Worm (Caenorhabditis elegans) whole organism, L4 larva: Measurements from ENCODE around the gene nhr-146.

Experiments
- F37D6.2 ChIP-seq: sonication (generic microtip); optimal IDR thresholded peaks from 2 replicates; lab custom pipeline; 2016; ENCODE audit warnings: mild to moderate bottlenecking, missing genetic modification characterization, missing compliant biosample characterization
- R02D3.7 ChIP-seq: fragments of 150-350 bp; sonication (generic microtip); optimal IDR thresholded peaks from 3 replicates; lab custom pipeline; 2014; ENCODE audit warnings: missing biosample characterization, missing genetic modification characterization
- T26A8.4 ChIP-seq: fragments of 200-800 bp; sonication (Bioruptor generic); IDR thresholded peaks from 2 replicates; pipeline ENCODE4 v1.3.6; 2022; ENCODE audit warnings: missing genetic modification characterization, missing compliant biosample characterization
- Y48G9A.11 ChIP-seq: fragments of 200-800 bp; sonication (Bioruptor generic); IDR thresholded peaks from 2 replicates; pipeline ENCODE4 v1.3.6; 2022; ENCODE audit warnings: missing genetic modification reagents, missing genetic modification characterization, missing compliant biosample characterization
- Y5F2A.4 ChIP-seq: fragments of 200-800 bp; sonication (Bioruptor generic); optimal IDR thresholded peaks from 2 replicates; lab custom pipeline; 2018; ENCODE audit warnings: mild to moderate bottlenecking, missing genetic modification characterization, missing compliant biosample characterization
- aha-1 ChIP-seq: fragments of 150-350 bp; peaks from one replicate; lab custom pipeline; 2014; ENCODE audit warnings: missing biosample characterization, missing genetic modification characterization
- arid-1 ChIP-seq: fragments of 200-800 bp; sonication (Bioruptor generic); conservative IDR thresholded peaks from 2 replicates; pipeline ENCODE4 v1.3.6; 2022; ENCODE audit warnings: missing genetic modification reagents, missing genetic modification characterization, missing compliant biosample characterization
- ceh-20 ChIP-seq: fragments of 200-800 bp; sonication (Bioruptor generic); IDR thresholded peaks from 2 replicates; pipeline ENCODE4 v1.3.6; 2022; ENCODE audit warnings: missing genetic modification reagents, missing genetic modification characterization, missing compliant biosample characterization
- ceh-28 ChIP-seq: fragments of 150-350 bp; optimal IDR thresholded peaks from 2 replicates; lab custom pipeline; 2014; ENCODE audit warnings: missing biosample characterization, missing genetic modification reagents, missing genetic modification characterization
- daf-16 ChIP-seq, 3 experiments: sonication (generic microtip); optimal IDR thresholded peaks; 2 replicates each; lab custom pipeline; 2016 to 2017; ENCODE audit warnings: missing genetic modification characterization in 3 of 3, missing genetic modification reagents in 3 of 3, mild to moderate bottlenecking in 2 of 3, missing compliant biosample characterization in 2 of 3, missing biosample characterization in 1 of 3, moderate library complexity in 1 of 3
- daf-8 ChIP-seq: fragments of 200-800 bp; sonication (Bioruptor generic); IDR thresholded peaks from 2 replicates; pipeline ENCODE4 v1.3.6; 2022; ENCODE audit warnings: missing genetic modification characterization, missing compliant biosample characterization
- dmd-8 ChIP-seq: fragments of 200-800 bp; sonication (Bioruptor generic); IDR thresholded peaks from 2 replicates; pipeline ENCODE4 v1.3.6; 2022; ENCODE audit warnings: missing genetic modification characterization, missing compliant biosample characterization
- dmd-9 ChIP-seq: fragments of 200-800 bp; sonication (Bioruptor generic); IDR thresholded peaks from 2 replicates; pipeline ENCODE4 v1.3.6; 2022; ENCODE audit warnings: missing genetic modification reagents, missing genetic modification characterization, missing compliant biosample characterization
- dve-1 ChIP-seq: sonication (generic microtip); optimal IDR thresholded peaks from 2 replicates; lab custom pipeline; 2017; ENCODE audit warnings: antibody characterized with exemption, mild to moderate bottlenecking, missing genetic modification characterization, missing compliant biosample characterization; ENCODE audit not compliant: insufficient read depth
- egl-43 ChIP-seq: fragments of 200-800 bp; sonication (Bioruptor generic); IDR thresholded peaks from 2 replicates; pipeline ENCODE4 v1.3.6; 2022; ENCODE audit warnings: missing genetic modification reagents, missing genetic modification characterization, missing compliant biosample characterization
- fkh-10 ChIP-seq: fragments of 150-350 bp; optimal IDR thresholded peaks from 2 replicates; lab custom pipeline; 2014; ENCODE audit warnings: missing biosample characterization, missing genetic modification reagents, missing genetic modification characterization
- fos-1 ChIP-seq: fragments of 150-350 bp; optimal IDR thresholded peaks from 2 replicates; lab custom pipeline; 2014; ENCODE audit warnings: missing biosample characterization, missing genetic modification characterization
- hlh-11 ChIP-seq: fragments of 200-800 bp; sonication (Bioruptor generic); optimal IDR thresholded peaks from 2 replicates; lab custom pipeline; 2018; ENCODE audit warnings: mild to moderate bottlenecking, missing genetic modification characterization, missing compliant biosample characterization
- lin-38 ChIP-seq: fragments of 200-800 bp; sonication (Bioruptor generic); IDR thresholded peaks from 2 replicates; pipeline ENCODE4 v1.3.6; 2022; ENCODE audit warnings: missing genetic modification reagents, missing genetic modification characterization, missing compliant biosample characterization
- lin-39 ChIP-seq: fragments of 150-350 bp; optimal IDR thresholded peaks from 2 replicates; lab custom pipeline; 2014; ENCODE audit warnings: missing biosample characterization, missing genetic modification reagents, missing genetic modification characterization
- madf-5 ChIP-seq, 2 experiments: fragments of 200-800 bp; sonication (Bioruptor generic); IDR thresholded peaks; 2 replicates each; pipeline ENCODE4 v1.3.6; 2022; ENCODE audit warnings: missing compliant biosample characterization in 2 of 2, missing genetic modification characterization in 2 of 2
- madf-9 ChIP-seq: fragments of 200-800 bp; sonication (Bioruptor generic); conservative IDR thresholded peaks from 2 replicates; pipeline ENCODE4 v1.3.6; 2022; ENCODE audit warnings: missing genetic modification reagents, missing genetic modification characterization, missing compliant biosample characterization
- nhr-10 ChIP-seq: fragments of 150-350 bp; optimal IDR thresholded peaks from 2 replicates; lab custom pipeline; 2014; ENCODE audit warnings: missing biosample characterization, missing genetic modification characterization
- nhr-11 ChIP-seq: fragments of 150-350 bp; optimal IDR thresholded peaks from 2 replicates; lab custom pipeline; 2014; ENCODE audit warnings: missing biosample characterization, missing genetic modification characterization
- nhr-237 ChIP-seq: sonication (generic microtip); optimal IDR thresholded peaks from 2 replicates; lab custom pipeline; 2017; ENCODE audit warnings: missing biosample characterization, missing genetic modification characterization
- nhr-48 ChIP-seq: sonication (generic microtip); optimal IDR thresholded peaks from 2 replicates; lab custom pipeline; 2016; ENCODE audit warnings: mild to moderate bottlenecking, missing genetic modification characterization, missing compliant biosample characterization
- rbr-2 ChIP-seq: sonication (generic microtip); optimal IDR thresholded peaks from 2 replicates; lab custom pipeline; 2016; ENCODE audit warnings: missing genotype, missing genetic modification characterization, missing compliant biosample characterization
- sdz-12 ChIP-seq: fragments of 200-800 bp; sonication (Bioruptor generic); optimal IDR thresholded peaks from 2 replicates; lab custom pipeline; 2018; ENCODE audit warnings: mild to moderate bottlenecking, missing genetic modification characterization, missing compliant biosample characterization
- spr-3 ChIP-seq: fragments of 200-800 bp; sonication (Bioruptor generic); optimal IDR thresholded peaks from 2 replicates; lab custom pipeline; 2018; ENCODE audit warnings: mild to moderate bottlenecking, missing genetic modification characterization, missing compliant biosample characterization
- unc-62 ChIP-seq, 3 experiments: fragments of 150-350 bp in 1 of 3; sonication (generic microtip); optimal IDR thresholded peaks in 2 of 3; peaks in 1 of 3; 1 replicate in 1 of 3; 2 replicates in 2 of 3; lab custom pipeline; 2014 to 2017; ENCODE audit warnings: missing biosample characterization in 3 of 3, missing genetic modification characterization in 3 of 3, missing genetic modification reagents in 3 of 3, missing genotype in 1 of 3
- vab-7 ChIP-seq: fragments of 200-800 bp; sonication (Bioruptor generic); IDR thresholded peaks from 2 replicates; pipeline ENCODE4 v1.3.6; 2022; ENCODE audit warnings: missing genetic modification reagents, missing genetic modification characterization, missing compliant biosample characterization
- zag-1 ChIP-seq: fragments of 150-350 bp; optimal IDR thresholded peaks from 2 replicates; lab custom pipeline; 2014; ENCODE audit warnings: missing biosample characterization, missing genetic modification characterization
- zip-11 ChIP-seq: fragments of 200-800 bp; sonication (Bioruptor generic); IDR thresholded peaks from 2 replicates; pipeline ENCODE4 v1.3.6; 2022; ENCODE audit warnings: missing genetic modification characterization, missing compliant biosample characterization
- ztf-11 ChIP-seq: fragments of 150-350 bp; optimal IDR thresholded peaks from 2 replicates; lab custom pipeline; 2014; ENCODE audit warnings: missing biosample characterization, missing genetic modification characterization

nhr-146 gene

ce11 chrIV:1660735-1661134 lies 34.1 kb downstream of the nhr-146 start:
- TF ChIP-seq spr-3 (GFP tag; lab: Kevin White, UChicago), result no peak
- peak in 1 of 2 experiments; percentile 76 for TF ChIP-seq unc-62 (GFP tag; optimal IDR thresholded peaks at IDR 0.05 in 1 of 2; lab: Kevin White, UChicago)
- TF ChIP-seq unc-62 (tag; optimal IDR thresholded peaks at IDR 0.05; lab: Kevin White, UChicago), result no peak

DNA sequence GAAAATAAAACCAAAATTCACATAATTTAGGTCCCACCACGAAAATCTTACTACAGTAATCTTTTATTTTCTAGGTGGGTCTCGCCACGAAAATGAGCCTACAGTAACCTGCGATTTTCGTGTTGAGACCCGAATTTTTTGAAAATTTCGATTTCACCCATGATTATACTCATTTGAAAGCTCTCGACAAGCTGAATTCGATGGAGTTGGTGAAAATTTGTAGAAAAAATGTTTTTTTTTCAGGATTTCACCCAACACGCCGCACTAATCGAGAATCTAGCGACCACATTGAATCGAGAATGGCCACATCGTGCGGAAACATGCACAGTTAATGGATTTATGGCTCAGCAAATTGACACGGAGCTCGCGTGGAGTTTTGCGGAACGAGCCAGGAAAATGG lies 36.3 kb downstream of the nhr-146 start:
- TF ChIP-seq egl-43, result no peak
- no peak for TF ChIP-seq ceh-20 (GFP tag; lab: Robert Waterston, UW)
- no peak for TF ChIP-seq madf-9 (GFP tag; lab: Robert Waterston, UW)
- no peak for TF ChIP-seq zip-11 (GFP tag; lab: Robert Waterston, UW)
- no peak for TF ChIP-seq T26A8.4 (GFP tag; lab: Robert Waterston, UW)
- no peak for TF ChIP-seq nhr-11 (tag; lab: Kevin White, UChicago)
- TF ChIP-seq Y5F2A.4 (GFP tag; lab: Kevin White, UChicago), result no peak
- no peak for TF ChIP-seq nhr-237 (tag; lab: Kevin White, UChicago)
- TF ChIP-seq madf-5 (GFP tag; IDR thresholded peaks at IDR 0.05; lab: Robert Waterston, UW), result no peak
- no peak for TF ChIP-seq rbr-2 (tag; lab: Kevin White, UChicago)
- TF ChIP-seq dve-1 (tag; lab: Kevin White, UChicago), result no peak
- TF ChIP-seq unc-62 (GFP tag; optimal IDR thresholded peaks at IDR 0.05 in 1 of 2; lab: Kevin White, UChicago), result peak in 1 of 2 experiments; percentile 65
- no peak for TF ChIP-seq unc-62 (tag; optimal IDR thresholded peaks at IDR 0.05; lab: Kevin White, UChicago)
- peak; percentile 65 for TF ChIP-seq aha-1 (tag; lab: Kevin White, UChicago)
- no peak for TF ChIP-seq hlh-11 (tag; lab: Kevin White, UChicago)

ce11 chrIV:1672398-1672797 lies 45.8 kb downstream of the nhr-146 start, which contains the start of gene Y41D4B.1:
Gene Y41D4B.1, plus strand, starts transcription at chrIV:1672698.
- TF ChIP-seq daf-16 (GFP tag; optimal IDR thresholded peaks at IDR 0.05; lab: Kevin White, UChicago) (no peak), daf-16 (tag; optimal IDR thresholded peaks at IDR 0.05; lab: Kevin White, UChicago) (no peak), fkh-10 (GFP tag; lab: Kevin White, UChicago) (no peak), R02D3.7 (tag; lab: Kevin White, UChicago) (no peak), Y48G9A.11 (GFP tag; lab: Robert Waterston, UW) (no peak), sdz-12 (GFP tag; lab: Kevin White, UChicago) (no peak), arid-1 (GFP tag; lab: Robert Waterston, UW) (no peak), zag-1 (tag; lab: Kevin White, UChicago) (no peak), lin-39 (tag; lab: Kevin White, UChicago) (no peak), dmd-9 (no peak), T26A8.4 (GFP tag; lab: Robert Waterston, UW) (no peak), nhr-10 (no peak), ztf-11 (tag; lab: Kevin White, UChicago) (no peak), fos-1 (no peak)

- TF ChIP-seq F37D6.2, result no peak
- TF ChIP-seq dmd-8 (GFP tag; lab: Robert Waterston, UW), result no peak
- no peak for TF ChIP-seq daf-8 (GFP tag; lab: Robert Waterston, UW)
- TF ChIP-seq nhr-48 (tag; lab: Kevin White, UChicago), result no peak
- no peak for TF ChIP-seq rbr-2 (tag; lab: Kevin White, UChicago)
- no peak for TF ChIP-seq lin-38 (GFP tag; lab: Robert Waterston, UW)
- no peak for TF ChIP-seq vab-7
- TF ChIP-seq ceh-28 (tag; lab: Kevin White, UChicago), result peak; percentile 75
These were observed 50.3 kb downstream of the nhr-146 start for ce11 chrIV:1676926-1677325.
